Worm (Caenorhabditis elegans) whole organism, L1 larva: Measurements from ENCODE around the gene B0334.20.
"Not testable (repeated sequence)": the region's sequence is repeated elsewhere in the genome, so short reads cannot be mapped to it uniquely, and the experiment has no call there.

Experiments
- ceh-8 ChIP-seq: fragments of 200-800 bp; sonication (Bioruptor generic); optimal IDR thresholded peaks from 2 replicates; lab custom pipeline; 2018; ENCODE audit warnings: mild to moderate bottlenecking, missing genetic modification characterization, moderate library complexity, missing compliant biosample characterization
- efl-1 ChIP-seq, 4 experiments: fragments of 150-350 bp; optimal IDR thresholded peaks in 3 of 4; peaks in 1 of 4; 1 replicate in 1 of 4; 2 replicates in 3 of 4; lab custom pipeline; 2014; ENCODE audit warnings: missing biosample characterization in 2 of 4, missing genetic modification characterization in 2 of 4, missing genetic modification reagents in 2 of 4
- nhr-76 ChIP-seq: sonication (generic microtip); optimal IDR thresholded peaks from 2 replicates; lab custom pipeline; 2017; ENCODE audit warnings: missing biosample characterization, missing genetic modification characterization
- zip-4 ChIP-seq: fragments of 200-800 bp; sonication (Bioruptor generic); optimal IDR thresholded peaks from 2 replicates; lab custom pipeline; 2018; ENCODE audit warnings: mild to moderate bottlenecking, missing genetic modification characterization, moderate library complexity, missing compliant biosample characterization

- not testable (repeated sequence) for TF ChIP-seq nhr-76
- TF ChIP-seq zip-4 (GFP tag; lab: Kevin White, UChicago) (peak; percentile 11), efl-1 (optimal IDR thresholded peaks at IDR 0.05; lab: Kevin White, UChicago) (peak; percentile 82 to 90), efl-1 (GFP tag; optimal IDR thresholded peaks at IDR 0.05 in 1 of 2; lab: Kevin White, UChicago) (peak; percentile 87 to 99), ceh-8 (GFP tag; lab: Kevin White, UChicago) (peak; percentile 57)
Measured at ce11 chrII:11534429-11535099, 34.3 kb upstream of the B0334.20 start, which contains the start of gene Y62F5A.12.
